Fruit fly (Drosophila melanogaster): ENCODE measurements around the gene CG13801.

DNA sequence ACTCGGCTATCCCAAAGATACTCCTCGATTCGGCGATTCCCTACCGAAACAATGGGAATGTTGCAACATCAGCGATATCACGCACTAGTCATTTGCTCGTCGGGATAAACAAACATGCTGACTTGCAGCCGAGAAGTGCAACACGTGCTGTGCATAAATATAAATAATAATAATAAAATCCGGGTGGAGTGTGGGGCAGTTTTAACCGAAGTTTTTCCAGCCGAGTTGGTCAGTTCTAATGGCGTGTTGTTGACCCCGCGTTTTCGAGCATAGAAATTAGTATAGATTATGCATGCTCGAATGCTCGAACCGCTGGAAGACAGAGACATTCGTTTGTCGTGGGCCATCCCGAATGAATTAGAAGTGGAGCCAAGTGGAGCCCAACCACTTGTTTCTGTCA lies 38.3 kb downstream of the CG13801 start:
- TF ChIP-seq CG8478 (optimal IDR thresholded peaks at IDR 0.05) (no peak), CTCF (optimal IDR thresholded peaks at IDR 0.05) (no peak)

All from S2 (cell line).